Worm (Caenorhabditis elegans) whole organism, L4 larva: Measurements from ENCODE around the gene F13B6.1.
A peak's percentile ranks its signal among the peaks of the same experiment; 100 is the strongest.

Source experiments
- ceh-82 ChIP-seq: sonication (generic microtip); optimal IDR thresholded peaks from 2 replicates; lab custom pipeline; 2017; ENCODE audit warnings: missing biosample characterization, missing genetic modification characterization
- daf-12 ChIP-seq: fragments of 150-350 bp; optimal IDR thresholded peaks from 2 replicates; lab custom pipeline; 2014; ENCODE audit warnings: missing biosample characterization, missing genetic modification reagents, missing genetic modification characterization
- pqm-1 ChIP-seq: sonication (generic microtip); optimal IDR thresholded peaks from 2 replicates; lab custom pipeline; 2017; ENCODE audit warnings: missing biosample characterization, missing genetic modification characterization
- ztf-11 ChIP-seq: fragments of 150-350 bp; optimal IDR thresholded peaks from 2 replicates; lab custom pipeline; 2014; ENCODE audit warnings: missing biosample characterization, missing genetic modification characterization

ce11 chrIV:7468638-7469037, 12.3 kb downstream of the F13B6.1 start:
- TF ChIP-seq ceh-82 (tag; lab: Kevin White, UChicago), result no peak
- TF ChIP-seq pqm-1 (tag; lab: Kevin White, UChicago), result peak; percentile 72
- TF ChIP-seq daf-12 (tag; lab: Kevin White, UChicago), result no peak
- no peak for TF ChIP-seq ztf-11 (tag; lab: Kevin White, UChicago)
